Fruit fly (Drosophila melanogaster) whole organism, embryonic: Measurements from ENCODE around the gene CG10747.

Source experiments
- CG10321 ChIP-seq: fragments of 200-800 bp; sonication (Bioruptor generic); IDR thresholded peaks from 2 replicates; pipeline ENCODE4 v1.3.6; 2022; ENCODE audit warnings: missing biosample characterization, missing genetic modification characterization
- CG11398 ChIP-seq: fragments of 200-800 bp; sonication (Bioruptor generic); optimal IDR thresholded peaks from 2 replicates; lab custom pipeline; 2016; ENCODE audit warnings: missing biosample characterization, missing genetic modification characterization
- CG12236 ChIP-seq: fragments of 200-800 bp; sonication (Bioruptor generic); optimal IDR thresholded peaks from 2 replicates; lab custom pipeline; 2016; ENCODE audit warnings: missing biosample characterization, missing genetic modification characterization
- CG1529 ChIP-seq: fragments of 200-800 bp; sonication (Bioruptor generic); optimal IDR thresholded peaks from 3 replicates; lab custom pipeline; 2018; ENCODE audit warnings: missing biosample characterization, missing genetic modification characterization
- CG1602 ChIP-seq: fragments of 200-800 bp; sonication (Bioruptor generic); optimal IDR thresholded peaks from 3 replicates; lab custom pipeline; 2016; ENCODE audit warnings: missing biosample characterization, missing genetic modification characterization
- CG17186 ChIP-seq: fragments of 200-800 bp; sonication (Bioruptor generic); optimal IDR thresholded peaks from 3 replicates; lab custom pipeline; 2017; ENCODE audit warnings: missing biosample characterization, missing genetic modification reagents, missing genetic modification characterization
- CG18262 ChIP-seq: fragments of 200-800 bp; optimal IDR thresholded peaks from 3 replicates; lab custom pipeline; 2019; ENCODE audit warnings: missing biosample characterization, mild to moderate bottlenecking, missing genetic modification characterization, moderate library complexity
- CG2678 ChIP-seq: fragments of 200-800 bp; sonication (Bioruptor generic); optimal IDR thresholded peaks from 3 replicates; lab custom pipeline; 2019; ENCODE audit warnings: missing biosample characterization, mild to moderate bottlenecking, missing genetic modification characterization, moderate library complexity
- CG2712 ChIP-seq: fragments of 200-800 bp; optimal IDR thresholded peaks from 3 replicates; lab custom pipeline; 2019; ENCODE audit warnings: missing biosample characterization, mild to moderate bottlenecking, missing genetic modification characterization, moderate library complexity
- CG31224 ChIP-seq: fragments of 200-800 bp; sonication (Bioruptor generic); IDR thresholded peaks from 2 replicates; pipeline ENCODE4 v1.3.6; 2022; ENCODE audit warnings: missing biosample characterization, missing genetic modification characterization
- CG31388 ChIP-seq: fragments of 200-800 bp; sonication (Bioruptor generic); optimal IDR thresholded peaks from 2 replicates; lab custom pipeline; 2016; ENCODE audit warnings: missing biosample characterization, missing genetic modification characterization
- CG3995 ChIP-seq: fragments of 200-800 bp; sonication (Bioruptor generic); optimal IDR thresholded peaks from 3 replicates; lab custom pipeline; 2016; ENCODE audit warnings: missing biosample characterization, missing genetic modification characterization
- CG6689 ChIP-seq: fragments of 200-800 bp; sonication (Bioruptor generic); IDR thresholded peaks from 2 replicates; pipeline ENCODE4 v1.3.6; 2022; ENCODE audit warnings: missing biosample characterization, missing genetic modification characterization
- CG8089 ChIP-seq: fragments of 200-800 bp; sonication (Bioruptor generic); optimal IDR thresholded peaks from 3 replicates; lab custom pipeline; 2016; ENCODE audit warnings: missing biosample characterization, missing genetic modification characterization
- CG8290 ChIP-seq, 3 experiments: fragments of 200-800 bp; sonication (Bioruptor generic); optimal IDR thresholded peaks; 2 replicates each; lab custom pipeline; 2016 to 2019; ENCODE audit warnings: missing biosample characterization in 3 of 3, missing genetic modification characterization in 3 of 3, mild to moderate bottlenecking in 2 of 3, moderate library complexity in 1 of 3
- CG9215 ChIP-seq: fragments of 200-800 bp; sonication (Bioruptor generic); IDR thresholded peaks from 2 replicates; pipeline ENCODE4 v1.3.6; 2022; ENCODE audit warnings: missing biosample characterization, missing genetic modification characterization
- CG9609 ChIP-seq: fragments of 200-800 bp; sonication (Bioruptor generic); optimal IDR thresholded peaks from 3 replicates; lab custom pipeline; 2016; ENCODE audit warnings: missing biosample characterization, missing genetic modification characterization
- Camta ChIP-seq: fragments of 200-800 bp; sonication (Bioruptor generic); optimal IDR thresholded peaks from 2 replicates; lab custom pipeline; 2016; ENCODE audit warnings: missing biosample characterization, missing genetic modification characterization
- Doc2 ChIP-seq: fragments of 200-800 bp; sonication (Bioruptor generic); IDR thresholded peaks from 2 replicates; pipeline ENCODE4 v1.3.6; 2022; ENCODE audit warnings: missing biosample characterization, missing genetic modification characterization
- Hand ChIP-seq: fragments of 200-800 bp; sonication (Bioruptor generic); optimal IDR thresholded peaks from 2 replicates; lab custom pipeline; 2017; ENCODE audit warnings: mild to moderate bottlenecking, missing biosample characterization, missing genetic modification reagents, missing genetic modification characterization
- Hsf ChIP-seq: fragments of 200-800 bp; sonication (Bioruptor generic); optimal IDR thresholded peaks from 3 replicates; lab custom pipeline; 2016; ENCODE audit warnings: missing biosample characterization, missing genetic modification characterization
- Lpt ChIP-seq: fragments of >200 bp; optimal IDR thresholded peaks from 2 replicates; lab custom pipeline; 2018; ENCODE audit warnings: missing biosample characterization, missing genetic modification characterization
- NFAT ChIP-seq: fragments of 200-800 bp; sonication (Bioruptor generic); IDR thresholded peaks from 2 replicates; pipeline ENCODE4 v1.3.6; 2022; ENCODE audit warnings: missing biosample characterization, missing genetic modification characterization
- Pdp1 ChIP-seq, 2 experiments: fragments of 200-800 bp; sonication (Bioruptor generic); optimal IDR thresholded peaks; 3 replicates each; lab custom pipeline; 2016; ENCODE audit warnings: missing biosample characterization in 2 of 2, missing genetic modification characterization in 2 of 2, mild to moderate bottlenecking in 1 of 2, moderate library complexity in 1 of 2
- Sox102F ChIP-seq: fragments of 200-800 bp; sonication (Bioruptor generic); optimal IDR thresholded peaks from 2 replicates; lab custom pipeline; 2018; ENCODE audit warnings: missing biosample characterization, mild to moderate bottlenecking, missing genetic modification characterization, moderate library complexity
- aop ChIP-seq: fragments of 200-800 bp; sonication (Bioruptor generic); IDR thresholded peaks from 2 replicates; pipeline ENCODE4 v1.3.6; 2022; ENCODE audit warnings: missing biosample characterization, missing genetic modification characterization
- ato ChIP-seq: fragments of 200-800 bp; sonication (Bioruptor generic); IDR thresholded peaks from 2 replicates; pipeline ENCODE4 v1.3.6; 2022; ENCODE audit warnings: missing biosample characterization, missing genetic modification characterization; ENCODE audit not compliant: partially characterized antibody
- bcd ChIP-seq: fragments of 200-800 bp; sonication (Bioruptor generic); optimal IDR thresholded peaks from 2 replicates; lab custom pipeline; 2017; ENCODE audit warnings: missing biosample characterization, mild to moderate bottlenecking, missing genetic modification characterization
- bsh ChIP-seq, 2 experiments: fragments of 200-800 bp; sonication (Bioruptor generic); optimal IDR thresholded peaks; 2 replicates each; lab custom pipeline; 2017 to 2018; ENCODE audit warnings: mild to moderate bottlenecking in 2 of 2, missing biosample characterization in 2 of 2, missing genetic modification characterization in 2 of 2, moderate library complexity in 1 of 2
- cad ChIP-seq: fragments of >200 bp; optimal IDR thresholded peaks from 2 replicates; lab custom pipeline; 2017; ENCODE audit warnings: missing biosample characterization, missing genetic modification characterization
- caup ChIP-seq: fragments of 200-800 bp; sonication (Bioruptor generic); optimal IDR thresholded peaks from 3 replicates; lab custom pipeline; 2017; ENCODE audit warnings: missing biosample characterization, mild to moderate bottlenecking, missing genetic modification characterization, moderate library complexity; ENCODE audit not compliant: severe bottlenecking
- dimm ChIP-seq: fragments of 200-800 bp; sonication (Bioruptor generic); IDR thresholded peaks from 2 replicates; pipeline ENCODE4 v1.3.6; 2022; ENCODE audit warnings: missing biosample characterization, missing genetic modification characterization
- gcm ChIP-seq: fragments of 200-800 bp; sonication (Bioruptor generic); optimal IDR thresholded peaks from 2 replicates; lab custom pipeline; 2019; ENCODE audit warnings: missing biosample characterization, mild to moderate bottlenecking, missing genetic modification characterization, moderate library complexity
- grau ChIP-seq: fragments of 200-800 bp; optimal IDR thresholded peaks from 3 replicates; lab custom pipeline; 2019; ENCODE audit warnings: missing biosample characterization, mild to moderate bottlenecking, missing genetic modification characterization, moderate library complexity
- kay ChIP-seq: fragments of 200-800 bp; sonication (Bioruptor generic); optimal IDR thresholded peaks from 2 replicates; lab custom pipeline; 2016; ENCODE audit warnings: missing biosample characterization, missing genetic modification characterization
- kni ChIP-seq: fragments of 200-800 bp; sonication (Bioruptor generic); optimal IDR thresholded peaks from 3 replicates; lab custom pipeline; 2017; ENCODE audit warnings: mild to moderate bottlenecking, missing biosample characterization, missing genetic modification reagents, missing genetic modification characterization
- mam ChIP-seq: fragments of 200-800 bp; sonication (Bioruptor generic); optimal IDR thresholded peaks from 3 replicates; lab custom pipeline; 2016; ENCODE audit warnings: missing biosample characterization, missing genetic modification characterization
- nau ChIP-seq: fragments of 200-800 bp; sonication (Bioruptor generic); optimal IDR thresholded peaks from 3 replicates; lab custom pipeline; 2017; ENCODE audit warnings: missing biosample characterization, mild to moderate bottlenecking, missing genetic modification characterization, missing genetic modification reagents
- phol ChIP-seq: fragments of 200-800 bp; sonication (Bioruptor generic); optimal IDR thresholded peaks from 3 replicates; lab custom pipeline; 2018; ENCODE audit warnings: missing biosample characterization, mild to moderate bottlenecking, missing genetic modification characterization, moderate library complexity
- pita ChIP-seq: fragments of 200-800 bp; sonication (Bioruptor generic); optimal IDR thresholded peaks from 2 replicates; lab custom pipeline; 2017; ENCODE audit warnings: missing biosample characterization, mild to moderate bottlenecking, missing genetic modification characterization
- pros ChIP-seq: fragments of 200-800 bp; sonication (Bioruptor generic); optimal IDR thresholded peaks from 3 replicates; lab custom pipeline; 2019; ENCODE audit warnings: missing biosample characterization, mild to moderate bottlenecking, missing genetic modification characterization, moderate library complexity
- psq ChIP-seq: fragments of 200-800 bp; sonication (Bioruptor generic); optimal IDR thresholded peaks from 2 replicates; lab custom pipeline; 2017; ENCODE audit warnings: missing biosample characterization, missing genetic modification characterization
- pzg ChIP-seq: fragments of 200-800 bp; sonication (Bioruptor generic); optimal IDR thresholded peaks from 3 replicates; lab custom pipeline; 2018; ENCODE audit warnings: missing biosample characterization, mild to moderate bottlenecking, missing genetic modification characterization, moderate library complexity
- shn ChIP-seq: fragments of 200-800 bp; sonication (Bioruptor generic); optimal IDR thresholded peaks from 3 replicates; lab custom pipeline; 2016; ENCODE audit warnings: missing biosample characterization, missing genetic modification characterization
- so ChIP-seq: fragments of 200-800 bp; sonication (Bioruptor generic); IDR thresholded peaks from 3 replicates; pipeline ENCODE4 v1.3.6; 2022; ENCODE audit warnings: missing biosample characterization, missing genetic modification characterization
- sug ChIP-seq: fragments of 200-800 bp; optimal IDR thresholded peaks from 2 replicates; lab custom pipeline; 2019; ENCODE audit warnings: missing biosample characterization, mild to moderate bottlenecking, missing genetic modification characterization, moderate library complexity
- wdn ChIP-seq: fragments of 200-800 bp; sonication (Bioruptor generic); IDR thresholded peaks from 2 replicates; pipeline ENCODE4 v1.3.6; 2022; ENCODE audit warnings: missing biosample characterization, missing genetic modification characterization
- wor ChIP-seq: fragments of 200-800 bp; sonication (Bioruptor generic); IDR thresholded peaks from 2 replicates; pipeline ENCODE4 v1.3.6; 2022; ENCODE audit warnings: missing biosample characterization, missing genetic modification characterization

Gene CG10747

dm6 chr2L:20120388-20121232 is 29.5 kb upstream of the CG10747 start (continued):
- peak; percentile 96 for TF ChIP-seq Hsf (GFP tag; lab: Kevin White, UChicago)
- peak; percentile 82 to 92 for TF ChIP-seq Pdp1 (GFP tag; optimal IDR thresholded peaks at IDR 0.05; lab: Kevin White, UChicago)
- TF ChIP-seq caup (GFP tag; lab: Kevin White, UChicago) = peak; percentile 85
- TF ChIP-seq CG9215 = peak; percentile 86
- TF ChIP-seq CG18262 (tag; lab: Kevin White, UChicago) = peak; percentile 83
- peak; percentile 78 for TF ChIP-seq kay (GFP tag; lab: Kevin White, UChicago)
- no peak for TF ChIP-seq cad (GFP tag; lab: Kevin White, UChicago)
- peak; percentile 82 for TF ChIP-seq aop (GFP tag; lab: Robert Waterston, UW)
- no peak for TF ChIP-seq gcm
- TF ChIP-seq wor (GFP tag; lab: Robert Waterston, UW) = peak; percentile 73
- TF ChIP-seq sug (tag; lab: Kevin White, UChicago) = peak; percentile 85
- peak; percentile 91 for TF ChIP-seq pita
- peak; percentile 27 for TF ChIP-seq pzg
- peak; percentile 74 for TF ChIP-seq CG2678 (tag; lab: Kevin White, UChicago)
- peak; percentile 9 for TF ChIP-seq CG1529
- peak; percentile 60 for TF ChIP-seq CG12236
- TF ChIP-seq shn (GFP tag; lab: Kevin White, UChicago) = peak; percentile 91
- TF ChIP-seq CG31224 (GFP tag; lab: Robert Waterston, UW) = peak; percentile 47
- TF ChIP-seq ato (GFP tag; lab: Robert Waterston, UW) = peak; percentile 73
- TF ChIP-seq Lpt (GFP tag; lab: Kevin White, UChicago) = no peak
- peak; percentile 95 for TF ChIP-seq mam (GFP tag; lab: Kevin White, UChicago)
- peak; percentile 86 for TF ChIP-seq bcd
- peak; percentile 80 for TF ChIP-seq dimm
- no peak; the same call in 2 of the 3 replicates for TF ChIP-seq so (GFP tag; lab: Robert Waterston, UW)
- TF ChIP-seq Camta (GFP tag; lab: Kevin White, UChicago) = peak; percentile 92
- peak; percentile 99 for TF ChIP-seq CG8290 (GFP tag; optimal IDR thresholded peaks at IDR 0.05; lab: Kevin White, UChicago)
- peak; percentile 82 to 97 for TF ChIP-seq CG8290 (tag; optimal IDR thresholded peaks at IDR 0.05; lab: Kevin White, UChicago)
- TF ChIP-seq CG10321 (GFP tag; lab: Robert Waterston, UW) = peak; percentile 29; the same call in 1 of the 2 replicates
- peak; percentile 67; the same call in 1 of the 2 replicates for TF ChIP-seq CG6689 (GFP tag; lab: Robert Waterston, UW)
- TF ChIP-seq CG11398 = peak; percentile 87
- peak; percentile 80 for TF ChIP-seq grau (tag; lab: Kevin White, UChicago)
- TF ChIP-seq phol (tag; lab: Kevin White, UChicago) = peak; percentile 58
- TF ChIP-seq CG8089 = peak; percentile 95
- peak; percentile 99 for TF ChIP-seq NFAT (GFP tag; lab: Robert Waterston, UW)
- TF ChIP-seq CG9609 (GFP tag; lab: Kevin White, UChicago) = peak; percentile 93
- TF ChIP-seq CG31388 = peak; percentile 83
- peak; percentile 83 for TF ChIP-seq Doc2 (GFP tag; lab: Robert Waterston, UW)
- peak; percentile 19 for TF ChIP-seq CG3995
- TF ChIP-seq kni (GFP tag; lab: Kevin White, UChicago) = peak; percentile 34
- TF ChIP-seq nau = peak; percentile 40
- peak; percentile 80 for TF ChIP-seq CG2712
- TF ChIP-seq Sox102F (GFP tag; lab: Kevin White, UChicago) = peak; percentile 88
- peak; percentile 21 to 70 for TF ChIP-seq bsh (GFP tag; optimal IDR thresholded peaks at IDR 0.05; lab: Kevin White, UChicago)
- TF ChIP-seq pros (GFP tag; lab: Kevin White, UChicago) = no peak
- TF ChIP-seq CG1602 = peak; percentile 94
- no peak for TF ChIP-seq CG17186 (GFP tag; lab: Kevin White, UChicago)
- TF ChIP-seq psq (GFP tag; lab: Kevin White, UChicago) = peak; percentile 80
- peak; percentile 76 for TF ChIP-seq wdn (GFP tag; lab: Robert Waterston, UW)
- TF ChIP-seq Hand = no peak
